Worm (Caenorhabditis elegans) whole organism, late embryonic: ENCODE measurements around the gene K07D4.6.

Experiments used
- ceh-30 ChIP-seq: fragments of 150-350 bp; optimal IDR thresholded peaks from 2 replicates; lab custom pipeline; 2014; ENCODE audit warnings: missing biosample characterization, missing genetic modification characterization
- che-1 ChIP-seq: sonication (generic microtip); optimal IDR thresholded peaks from 2 replicates; lab custom pipeline; 2016; ENCODE audit warnings: mild to moderate bottlenecking, missing genetic modification characterization, missing compliant biosample characterization
- elt-4 ChIP-seq: sonication (generic microtip); optimal IDR thresholded peaks from 2 replicates; lab custom pipeline; 2016; ENCODE audit warnings: missing genetic modification characterization, missing compliant biosample characterization
- ets-4 ChIP-seq: sonication (generic microtip); optimal IDR thresholded peaks from 2 replicates; lab custom pipeline; 2016; ENCODE audit warnings: missing genetic modification characterization, missing compliant biosample characterization
- hlh-30 ChIP-seq: sonication (generic microtip); optimal IDR thresholded peaks from 2 replicates; lab custom pipeline; 2017; ENCODE audit warnings: antibody characterized with exemption, missing genetic modification characterization, missing compliant biosample characterization; ENCODE audit not compliant: insufficient read depth
- lin-11 ChIP-seq: fragments of 200-800 bp; sonication (Bioruptor generic); optimal IDR thresholded peaks from 2 replicates; lab custom pipeline; 2018; ENCODE audit warnings: mild to moderate bottlenecking, missing genetic modification characterization, missing compliant biosample characterization
- nhr-11 ChIP-seq: fragments of 150-350 bp; optimal IDR thresholded peaks from 2 replicates; lab custom pipeline; 2014; ENCODE audit warnings: missing biosample characterization, missing genetic modification characterization
- pqm-1 ChIP-seq: sonication (generic microtip); optimal IDR thresholded peaks from 2 replicates; lab custom pipeline; 2016; ENCODE audit warnings: missing genetic modification characterization, missing compliant biosample characterization
- sox-2 ChIP-seq: fragments of 200-800 bp; sonication (Bioruptor generic); IDR thresholded peaks from 2 replicates; pipeline ENCODE4 v1.3.6; 2022; ENCODE audit warnings: missing genetic modification reagents, missing genetic modification characterization, missing compliant biosample characterization
- unc-3 ChIP-seq, 2 experiments: fragments of 200-800 bp in 1 of 2; sonication (Bioruptor generic) in 1 of 2; sonication (generic microtip) in 1 of 2; conservative IDR thresholded peaks in 1 of 2; optimal IDR thresholded peaks in 1 of 2; 2 replicates each; pipeline versions ENCODE4 v1.3.6 to Lab custom; 2016 to 2022; ENCODE audit warnings: missing compliant biosample characterization in 2 of 2, missing genetic modification characterization in 2 of 2, missing genetic modification reagents in 1 of 2
- unc-55 ChIP-seq: sonication (generic microtip); optimal IDR thresholded peaks from 2 replicates; lab custom pipeline; 2017; ENCODE audit warnings: missing biosample characterization, missing genetic modification reagents, missing genetic modification characterization

DNA sequence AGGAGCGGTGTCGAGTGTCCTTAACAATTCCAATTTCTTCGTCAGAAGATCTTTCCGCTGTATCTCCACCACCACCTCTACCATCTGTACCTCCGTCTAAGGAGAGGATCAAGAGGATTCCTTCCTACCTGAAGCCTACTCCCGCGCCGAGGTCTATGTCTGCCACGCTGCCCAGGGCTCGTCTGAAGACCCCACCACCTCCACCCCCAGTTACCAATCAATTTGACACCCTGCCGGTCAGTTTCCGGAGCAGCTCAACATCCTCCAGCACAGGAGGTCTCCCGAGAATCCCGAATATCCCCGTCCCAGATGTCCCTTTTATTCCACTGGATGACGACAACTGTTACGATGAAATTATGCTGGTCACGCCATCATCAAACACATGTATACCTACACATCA lies 10.5 kb downstream of the K07D4.6 start:
- TF ChIP-seq hlh-30 (tag; lab: Kevin White, UChicago) (no peak), unc-55 (GFP tag; lab: Kevin White, UChicago) (no peak), unc-3 (GFP tag; conservative IDR thresholded peaks at IDR 0.05; lab: Robert Waterston, UW) (no peak), unc-3 (tag; optimal IDR thresholded peaks at IDR 0.05; lab: Kevin White, UChicago) (no peak), ets-4 (no peak), ceh-30 (tag; lab: Kevin White, UChicago) (no peak), che-1 (tag; lab: Kevin White, UChicago) (no peak), lin-11 (tag; lab: Kevin White, UChicago) (no peak), elt-4 (tag; lab: Kevin White, UChicago) (no peak), nhr-11 (tag; lab: Kevin White, UChicago) (no peak), sox-2 (no peak), pqm-1 (tag; lab: Kevin White, UChicago) (no peak)
